Worm (Caenorhabditis elegans): ENCODE results near the gene K05F1.8.

The K05F1.8 gene

DNA sequence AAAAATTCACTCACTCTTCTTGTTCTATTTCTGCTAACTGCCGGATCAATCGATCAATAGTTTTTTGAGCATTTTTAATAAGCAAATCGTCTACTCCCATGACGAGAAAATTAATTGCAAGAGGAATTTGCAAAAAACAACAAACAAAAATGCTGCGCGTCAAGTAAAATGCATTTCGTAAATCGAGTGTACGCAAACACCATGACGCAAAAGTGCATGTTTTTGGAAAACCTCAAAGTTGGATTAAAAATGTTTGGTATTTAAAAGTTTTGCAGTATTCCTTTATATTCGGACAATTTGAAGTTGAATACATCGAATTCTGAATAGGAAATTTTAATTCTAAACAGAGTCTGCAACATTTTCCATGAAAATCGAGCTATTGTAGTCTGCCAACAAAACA is 39.8 kb upstream of the K05F1.8 start, which contains the start of gene ZK1248.19:
Gene ZK1248.19, minus strand, starts transcription at position 188 of the 400 bp plus-strand sequence.
- TF ChIP-seq pes-1 (GFP tag; IDR thresholded peaks at IDR 0.05) (no peak), hmbx-1 (tag; optimal IDR thresholded peaks at IDR 0.05) (no peak), scrt-1 (GFP tag; IDR thresholded peaks at IDR 0.05) (no peak), sea-1 (GFP tag; conservative IDR thresholded peaks at IDR 0.05) (no peak), flt-1 (GFP tag; IDR thresholded peaks at IDR 0.05) (no peak), F13C5.2 (tag; optimal IDR thresholded peaks at IDR 0.05) (no peak)

DNA sequence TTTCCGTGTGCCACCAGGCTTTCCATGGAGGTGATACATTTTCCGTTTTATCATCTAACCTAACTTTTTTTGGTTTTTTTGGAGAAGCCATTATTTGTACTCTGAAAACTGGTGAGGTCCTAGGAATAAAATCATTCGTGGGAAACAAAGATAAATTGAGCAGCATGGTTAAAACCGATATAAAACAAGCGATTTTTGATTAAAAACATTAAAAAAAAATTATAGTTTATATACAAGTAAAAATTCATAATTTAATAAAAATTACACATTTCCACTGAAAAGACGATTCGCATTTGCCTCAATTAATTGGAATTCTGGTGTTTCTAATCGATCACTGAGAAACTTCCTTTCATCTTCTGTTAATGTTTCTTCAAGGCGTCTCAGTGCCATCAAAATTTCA is 39.0 kb upstream of the K05F1.8 start, which contains the start of gene ZK1248.15:
Gene ZK1248.15, minus strand, starts transcription at position 101 of the 400 bp plus-strand sequence.
- TF ChIP-seq pes-1 (GFP tag; IDR thresholded peaks at IDR 0.05), result no peak
- TF ChIP-seq ceh-13 (GFP tag; optimal IDR thresholded peaks at IDR 0.05), result no peak
- TF ChIP-seq tbx-37 (GFP tag; conservative IDR thresholded peaks at IDR 0.05), result no peak
- no peak for TF ChIP-seq ama-1 (optimal IDR thresholded peaks at IDR 0.05)
- TF ChIP-seq aly-1 (tag; optimal IDR thresholded peaks at IDR 0.05), result no peak
- TF ChIP-seq sea-1 (GFP tag; conservative IDR thresholded peaks at IDR 0.05), result no peak
- TF ChIP-seq F13C5.2 (tag; optimal IDR thresholded peaks at IDR 0.05), result no peak
- TF ChIP-seq hmbx-1 (tag; optimal IDR thresholded peaks at IDR 0.05), result no peak
- TF ChIP-seq flt-1 (GFP tag; IDR thresholded peaks at IDR 0.05), result no peak
- TF ChIP-seq hmg-4 (GFP tag; optimal IDR thresholded peaks at IDR 0.05), result no peak
- TF ChIP-seq scrt-1 (GFP tag; IDR thresholded peaks at IDR 0.05), result no peak
- no peak for TF ChIP-seq tbx-11 (GFP tag; IDR thresholded peaks at IDR 0.05)

DNA sequence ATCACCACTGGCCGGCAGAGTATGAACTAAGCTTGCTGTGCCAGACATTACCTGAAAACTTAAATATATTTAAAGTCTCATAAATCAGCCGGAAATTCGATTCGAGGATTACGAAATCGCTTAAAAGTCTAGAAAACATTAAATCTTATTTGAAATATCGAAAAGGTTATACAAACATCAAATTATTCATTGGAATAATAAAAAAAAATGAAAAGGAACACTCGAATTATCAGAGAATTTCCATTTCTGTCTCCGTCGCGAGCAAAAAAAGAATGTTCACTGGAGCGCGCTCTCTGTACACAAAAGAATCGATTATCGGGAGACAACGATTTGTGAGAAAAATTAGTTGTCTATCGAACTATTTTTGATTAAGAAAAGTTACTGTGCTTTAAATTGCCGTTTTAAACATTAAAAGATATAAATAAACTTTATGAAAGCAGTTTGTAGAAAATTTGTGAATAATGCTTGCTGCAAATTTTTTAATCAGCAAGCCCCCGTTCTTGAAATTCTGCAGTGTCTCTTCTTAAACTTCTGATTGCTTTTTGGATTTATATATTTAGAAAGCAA is 36.8 kb upstream of the K05F1.8 start, which contains the start of gene fzo-1:
Gene fzo-1, minus strand, starts transcription at position 51 of the 567 bp plus-strand sequence.
- no peak for TF ChIP-seq aly-1 (tag; optimal IDR thresholded peaks at IDR 0.05)
- peak; percentile 21 for TF ChIP-seq B0310.2 (tag; optimal IDR thresholded peaks at IDR 0.05)
- no peak for TF ChIP-seq hmbx-1 (tag; optimal IDR thresholded peaks at IDR 0.05)
- TF ChIP-seq tbx-37 (GFP tag; conservative IDR thresholded peaks at IDR 0.05), result 0 out of 2 replicates have a peak, but pooled peaks have one; percentile 26
- no peak for TF ChIP-seq ama-1 (optimal IDR thresholded peaks at IDR 0.05)
- TF ChIP-seq pes-1 (GFP tag; IDR thresholded peaks at IDR 0.05), result no peak
- no peak for TF ChIP-seq hmg-4 (GFP tag; optimal IDR thresholded peaks at IDR 0.05)
- TF ChIP-seq F13C5.2 (tag; optimal IDR thresholded peaks at IDR 0.05), result peak; percentile 26
- peak; percentile 48 for TF ChIP-seq ets-7 (tag; optimal IDR thresholded peaks at IDR 0.05)
- TF ChIP-seq flt-1 (GFP tag; IDR thresholded peaks at IDR 0.05), result no peak
- no peak for TF ChIP-seq sea-1 (GFP tag; conservative IDR thresholded peaks at IDR 0.05)
- peak; percentile 14 for TF ChIP-seq tra-4 (tag; optimal IDR thresholded peaks at IDR 0.05)
- TF ChIP-seq hnd-1 (tag; optimal IDR thresholded peaks at IDR 0.05), result peak; percentile 40
- TF ChIP-seq ceh-13 (GFP tag; optimal IDR thresholded peaks at IDR 0.05), result peak; percentile 36
- no peak for TF ChIP-seq scrt-1 (GFP tag; IDR thresholded peaks at IDR 0.05)
- no peak for TF ChIP-seq tbx-11 (GFP tag; IDR thresholded peaks at IDR 0.05)
- TF ChIP-seq ceh-36 (tag; optimal IDR thresholded peaks at IDR 0.05), result no peak

DNA sequence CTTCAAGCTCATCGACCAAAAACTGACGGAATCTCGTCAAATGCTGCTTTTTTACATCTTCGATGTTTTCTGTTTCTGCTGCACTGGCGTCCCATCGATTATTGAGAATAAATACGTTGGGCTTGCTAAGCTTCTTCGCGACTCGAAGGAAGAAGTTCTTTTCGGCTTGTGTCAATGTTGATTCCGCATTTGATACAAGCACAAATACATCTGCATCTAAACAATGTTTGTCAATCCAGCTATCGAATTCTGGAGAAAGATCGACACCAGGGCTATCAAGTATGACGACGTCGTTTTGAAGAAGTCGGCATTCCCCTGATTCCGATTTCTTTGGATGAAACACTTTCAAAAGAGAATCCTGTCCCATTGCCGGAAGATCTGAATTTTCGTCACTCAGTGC is 35.7 kb upstream of the K05F1.8 start:
- TF ChIP-seq ceh-13 (GFP tag; optimal IDR thresholded peaks at IDR 0.05) (no peak), tbx-11 (GFP tag; IDR thresholded peaks at IDR 0.05) (no peak), F13C5.2 (tag; optimal IDR thresholded peaks at IDR 0.05) (no peak), pes-1 (GFP tag; IDR thresholded peaks at IDR 0.05) (no peak), hmg-4 (GFP tag; optimal IDR thresholded peaks at IDR 0.05) (no peak), tra-4 (tag; optimal IDR thresholded peaks at IDR 0.05) (no peak), B0310.2 (tag; optimal IDR thresholded peaks at IDR 0.05) (no peak)

DNA sequence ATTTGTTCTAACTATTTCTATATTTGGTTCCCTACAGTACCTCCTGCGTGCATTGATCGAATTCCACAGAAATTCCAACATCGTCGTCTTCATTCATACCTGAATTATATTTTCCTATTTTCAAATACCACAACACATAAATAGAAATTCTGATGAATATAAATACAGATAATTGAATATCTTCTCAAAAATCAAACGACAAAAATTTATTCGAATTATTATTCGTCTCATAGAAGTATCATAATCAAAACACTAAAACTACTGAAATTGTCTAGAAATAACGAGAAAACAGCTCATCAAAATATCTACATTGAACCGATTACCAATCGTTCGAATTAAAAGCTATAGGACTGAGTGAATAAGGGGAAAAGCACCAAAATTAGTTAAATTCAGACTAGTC is 33.7 kb upstream of the K05F1.8 start, which contains the start of gene gtap-1:
Gene gtap-1, minus strand, starts transcription at position 101 of the 400 bp plus-strand sequence.
- TF ChIP-seq hmbx-1 (tag; optimal IDR thresholded peaks at IDR 0.05) (no peak), ceh-13 (GFP tag; optimal IDR thresholded peaks at IDR 0.05) (no peak), tbx-37 (GFP tag; conservative IDR thresholded peaks at IDR 0.05) (no peak), hmg-4 (GFP tag; optimal IDR thresholded peaks at IDR 0.05) (no peak)

DNA sequence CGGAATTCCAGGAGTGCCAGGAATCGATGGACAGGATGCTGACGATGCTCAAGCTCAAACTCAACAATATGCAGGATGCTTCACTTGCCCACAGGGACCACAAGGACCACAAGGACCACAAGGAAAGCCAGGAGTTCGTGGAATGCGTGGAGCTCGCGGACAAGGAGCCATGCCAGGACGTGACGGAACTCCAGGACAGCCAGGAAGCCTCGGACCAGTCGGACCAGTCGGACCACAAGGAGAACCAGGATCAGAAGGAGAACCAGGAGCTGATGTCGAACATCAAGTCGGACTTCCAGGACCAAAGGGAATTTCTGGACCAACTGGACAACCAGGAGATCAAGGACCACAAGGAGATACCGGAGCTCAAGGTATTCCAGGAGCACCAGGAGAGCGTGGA is 31.9 kb upstream of the K05F1.8 start:
- no peak for TF ChIP-seq tbx-11 (GFP tag; IDR thresholded peaks at IDR 0.05)
- no peak for TF ChIP-seq tra-4 (tag; optimal IDR thresholded peaks at IDR 0.05)
- no peak for TF ChIP-seq pes-1 (GFP tag; IDR thresholded peaks at IDR 0.05)
- no peak for TF ChIP-seq F13C5.2 (tag; optimal IDR thresholded peaks at IDR 0.05)
- no peak for TF ChIP-seq ceh-36 (tag; optimal IDR thresholded peaks at IDR 0.05)
- TF ChIP-seq scrt-1 (GFP tag; IDR thresholded peaks at IDR 0.05), result no peak
- no peak for TF ChIP-seq ets-7 (tag; optimal IDR thresholded peaks at IDR 0.05)
- TF ChIP-seq flt-1 (GFP tag; IDR thresholded peaks at IDR 0.05), result no peak
- no peak for TF ChIP-seq hnd-1 (tag; optimal IDR thresholded peaks at IDR 0.05)
- no peak for TF ChIP-seq hmbx-1 (tag; optimal IDR thresholded peaks at IDR 0.05)
- TF ChIP-seq tbx-37 (GFP tag; conservative IDR thresholded peaks at IDR 0.05), result no peak
- no peak for TF ChIP-seq aly-1 (tag; optimal IDR thresholded peaks at IDR 0.05)
- no peak for TF ChIP-seq hmg-4 (GFP tag; optimal IDR thresholded peaks at IDR 0.05)
- no peak for TF ChIP-seq ceh-13 (GFP tag; optimal IDR thresholded peaks at IDR 0.05)

DNA sequence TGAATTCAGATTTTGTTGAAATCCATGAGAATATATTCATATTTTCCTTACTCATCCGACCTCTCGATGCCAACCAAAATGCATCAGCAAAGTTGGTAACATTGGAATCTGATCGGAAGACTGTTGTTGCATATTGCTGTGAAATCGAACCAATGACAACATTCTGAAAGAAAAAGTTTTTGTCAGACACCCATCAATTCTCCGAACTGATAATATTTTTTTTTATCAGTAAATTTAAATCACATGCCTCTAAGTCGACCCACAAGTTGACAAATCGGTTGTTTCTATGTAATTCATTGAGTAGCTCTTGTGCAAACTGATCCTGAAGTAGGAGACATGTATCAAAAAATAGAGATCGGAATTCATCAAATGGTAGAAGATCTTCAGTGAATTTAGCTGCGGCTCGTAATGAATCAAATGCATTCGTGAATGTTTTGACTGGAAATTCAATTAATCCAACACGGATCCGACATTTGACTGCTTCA is 30.5 kb upstream of the K05F1.8 start, which contains the start of gene col-74:
Gene col-74, plus strand, starts transcription at position 435 of the 485 bp plus-strand sequence.
- TF ChIP-seq hmg-4 (GFP tag; optimal IDR thresholded peaks at IDR 0.05) (no peak), ama-1 (optimal IDR thresholded peaks at IDR 0.05) (no peak), pes-1 (GFP tag; IDR thresholded peaks at IDR 0.05) (no peak), scrt-1 (GFP tag; IDR thresholded peaks at IDR 0.05) (no peak), ets-7 (tag; optimal IDR thresholded peaks at IDR 0.05) (no peak)

DNA sequence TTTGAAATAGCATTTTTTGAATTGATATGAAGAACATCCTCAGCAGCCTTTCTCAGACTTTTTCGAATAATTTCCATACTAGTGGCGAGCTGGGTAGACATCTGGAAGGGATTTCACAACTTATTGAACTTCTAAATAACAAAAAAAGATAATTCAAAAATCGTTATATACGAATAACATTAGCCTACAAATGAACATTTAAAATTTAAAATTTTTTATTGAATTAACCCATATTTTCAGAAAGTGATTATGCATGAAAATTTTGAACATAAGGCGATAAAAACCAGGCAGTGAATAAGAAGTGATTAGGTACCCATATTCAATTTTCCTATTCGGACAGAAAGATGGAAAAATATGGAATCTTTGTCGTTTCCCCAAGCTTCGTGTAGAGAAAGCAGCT is 29.0 kb upstream of the K05F1.8 start, which contains the start of gene ZK1248.11:
Gene ZK1248.11, minus strand, starts transcription at position 101 of the 400 bp plus-strand sequence.
- TF ChIP-seq sea-1 (GFP tag; conservative IDR thresholded peaks at IDR 0.05) (no peak), pes-1 (GFP tag; IDR thresholded peaks at IDR 0.05) (no peak), ceh-36 (tag; optimal IDR thresholded peaks at IDR 0.05) (no peak), B0310.2 (tag; optimal IDR thresholded peaks at IDR 0.05) (no peak), tra-4 (tag; optimal IDR thresholded peaks at IDR 0.05) (no peak), aly-1 (tag; optimal IDR thresholded peaks at IDR 0.05) (no peak), tbx-37 (GFP tag; conservative IDR thresholded peaks at IDR 0.05) (no peak), tbx-11 (GFP tag; IDR thresholded peaks at IDR 0.05) (no peak), flt-1 (GFP tag; IDR thresholded peaks at IDR 0.05) (no peak), ets-7 (tag; optimal IDR thresholded peaks at IDR 0.05) (no peak), hmg-4 (GFP tag; optimal IDR thresholded peaks at IDR 0.05) (no peak)
